Fruit fly (Drosophila melanogaster): ENCODE measurements around the gene RpS4.

Gene RpS4

dm6 chr3L:13028740-13029139, 12.8 kb upstream of the RpS4 start, which contains the start of gene CG17672 (continued):
- TF ChIP-seq cas (GFP tag; IDR thresholded peaks at IDR 0.05) = no peak
- TF ChIP-seq CG2129 (GFP tag; IDR thresholded peaks at IDR 0.05; ENCODE audit: partially characterized antibody) = no peak
- no peak for TF ChIP-seq twi (tag; optimal IDR thresholded peaks at IDR 0.05)
- no peak for TF ChIP-seq danr (GFP tag; IDR thresholded peaks at IDR 0.05)
- TF ChIP-seq seq (GFP tag; IDR thresholded peaks at IDR 0.05) = no peak
- no peak for TF ChIP-seq CG15073 (GFP tag; optimal IDR thresholded peaks at IDR 0.05)
- TF ChIP-seq CG15011 (GFP tag; optimal IDR thresholded peaks at IDR 0.05) = no peak
- TF ChIP-seq jigr1 (GFP tag; IDR thresholded peaks at IDR 0.05) = no peak
- TF ChIP-seq trh (GFP tag; optimal IDR thresholded peaks at IDR 0.05) = no peak
- no peak for TF ChIP-seq CG1233 (GFP tag; optimal IDR thresholded peaks at IDR 0.05)
- TF ChIP-seq Fer3 (tag; optimal IDR thresholded peaks at IDR 0.05) = no peak
- TF ChIP-seq Xrp1 (GFP tag; IDR thresholded peaks at IDR 0.05) = no peak
- TF ChIP-seq Med (GFP tag) = peak; percentile 30
- no peak for TF ChIP-seq zen (tag; optimal IDR thresholded peaks at IDR 0.05)
- no peak for TF ChIP-seq en (GFP tag; optimal IDR thresholded peaks at IDR 0.05)
- no peak for TF ChIP-seq pan (optimal IDR thresholded peaks at IDR 0.05)
- TF ChIP-seq pan (GFP tag; optimal IDR thresholded peaks at IDR 0.05 in 1 of 2, IDR thresholded peaks at IDR 0.05 in 1 of 2) = no peak
- no peak for TF ChIP-seq Aef1 (GFP tag; IDR thresholded peaks at IDR 0.05)
- no peak for TF ChIP-seq Dfd (GFP tag; optimal IDR thresholded peaks at IDR 0.05)
- TF ChIP-seq CG12769 (tag; optimal IDR thresholded peaks at IDR 0.05) = peak; percentile 67
- no peak for TF ChIP-seq CG18764 (GFP tag; optimal IDR thresholded peaks at IDR 0.05)
- TF ChIP-seq CG11723 (GFP tag; optimal IDR thresholded peaks at IDR 0.05) = no peak
- no peak for TF ChIP-seq CG4854 (GFP tag; optimal IDR thresholded peaks at IDR 0.05)
- no peak for TF ChIP-seq CG7839 (tag; optimal IDR thresholded peaks at IDR 0.05)
- TF ChIP-seq Sry-δ (GFP tag; optimal IDR thresholded peaks at IDR 0.05) = no peak
- no peak for TF ChIP-seq jumu (GFP tag; optimal IDR thresholded peaks at IDR 0.05)
- no peak for TF ChIP-seq btn (GFP tag; optimal IDR thresholded peaks at IDR 0.05)
- TF ChIP-seq CG33213 (GFP tag; optimal IDR thresholded peaks at IDR 0.05) = no peak
- no peak for TF ChIP-seq CG14860 (GFP tag; IDR thresholded peaks at IDR 0.05; ENCODE audit: partially characterized antibody)
- TF ChIP-seq CG7372 (GFP tag; IDR thresholded peaks at IDR 0.05) = no peak
- no peak for TF ChIP-seq CG6689 (GFP tag; IDR thresholded peaks at IDR 0.05)
- no peak for TF ChIP-seq lmd (GFP tag; IDR thresholded peaks at IDR 0.05)
- TF ChIP-seq Hr3 (GFP tag; optimal IDR thresholded peaks at IDR 0.05) = no peak
- TF ChIP-seq ro (GFP tag; IDR thresholded peaks at IDR 0.05) = no peak
- no peak for TF ChIP-seq Atf-2 (GFP tag; optimal IDR thresholded peaks at IDR 0.05)
- no peak for TF ChIP-seq slp2 (GFP tag; optimal IDR thresholded peaks at IDR 0.05)
- no peak for TF ChIP-seq CG4360 (GFP tag; IDR thresholded peaks at IDR 0.05)
- no peak for TF ChIP-seq HmgD (GFP tag; optimal IDR thresholded peaks at IDR 0.05)
- TF ChIP-seq kah (GFP tag; optimal IDR thresholded peaks at IDR 0.05) = no peak
- no peak for TF ChIP-seq Ssrp (tag; optimal IDR thresholded peaks at IDR 0.05)
- no peak for TF ChIP-seq sim (GFP tag; IDR thresholded peaks at IDR 0.05)
- no peak for TF ChIP-seq Dref (GFP tag; IDR thresholded peaks at IDR 0.05)
- TF ChIP-seq CG32772 (GFP tag; IDR thresholded peaks at IDR 0.05) = no peak
- no peak for TF ChIP-seq NC2α (GFP tag; optimal IDR thresholded peaks at IDR 0.05)
- no peak for TF ChIP-seq ewg (GFP tag; optimal IDR thresholded peaks at IDR 0.05)
- TF ChIP-seq HHEX (GFP tag; optimal IDR thresholded peaks at IDR 0.05) = no peak
- TF ChIP-seq CG1603 (tag; optimal IDR thresholded peaks at IDR 0.05) = no peak
- TF ChIP-seq hkb (optimal IDR thresholded peaks at IDR 0.05) = no peak
- TF ChIP-seq hkb (GFP tag; IDR thresholded peaks at IDR 0.05) = no peak
- peak; percentile 39 for TF ChIP-seq nom (GFP tag; optimal IDR thresholded peaks at IDR 0.05)
- no peak for TF ChIP-seq wek (GFP tag; optimal IDR thresholded peaks at IDR 0.05)
- no peak for TF ChIP-seq unc-4 (GFP tag; IDR thresholded peaks at IDR 0.05; ENCODE audit: partially characterized antibody)
- TF ChIP-seq pho (GFP tag; optimal IDR thresholded peaks at IDR 0.05) = no peak
